Fruit fly (Drosophila melanogaster) Kc167 (cell line): ENCODE measurements around the gene CheA7a.

Experiments used
- Myc ChIP-seq: fragments of >200 bp; optimal IDR thresholded peaks from 2 replicates; lab custom pipeline; 2017; ENCODE audit warnings: missing external identifiers
- Sin3A ChIP-seq: fragments of >200 bp; optimal IDR thresholded peaks from 2 replicates; lab custom pipeline; 2018; ENCODE audit warnings: missing external identifiers
- h ChIP-seq: fragments of >200 bp; optimal IDR thresholded peaks from 3 replicates; lab custom pipeline; 2018; ENCODE audit warnings: missing external identifiers
- insv ChIP-seq: fragments of >200 bp; optimal IDR thresholded peaks from 3 replicates; lab custom pipeline; 2018; ENCODE audit warnings: missing external identifiers
- psq ChIP-seq: fragments of >200 bp; optimal IDR thresholded peaks from 2 replicates; lab custom pipeline; 2017; ENCODE audit warnings: missing external identifiers
- ttk ChIP-seq: sonication (Bioruptor generic); optimal IDR thresholded peaks from 2 replicates; lab custom pipeline; 2017; ENCODE audit warnings: missing external identifiers

CheA7a gene

dm6 chrX:7406908-7407307 is 29.0 kb downstream of the CheA7a start, which contains the start of gene CG32727:
TSS of gene CG32727 (plus strand) at chrX:7407208.
- TF ChIP-seq Myc (lab: Kevin White, UChicago) (no peak), Sin3A (lab: Kevin White, UChicago) (no peak), psq (lab: Kevin White, UChicago) (no peak), h (lab: Kevin White, UChicago) (no peak), ttk (lab: Kevin White, UChicago) (no peak), insv (lab: Kevin White, UChicago) (no peak)

dm6 chrX:7411806-7412205 is 33.9 kb downstream of the CheA7a start, which contains the start of gene CG42246:
TSS of gene CG42246 (minus strand) at chrX:7411906.
- no peak for TF ChIP-seq h (lab: Kevin White, UChicago)

- TF ChIP-seq Sin3A (lab: Kevin White, UChicago) (no peak), Myc (lab: Kevin White, UChicago) (no peak), ttk (lab: Kevin White, UChicago) (no peak), h (lab: Kevin White, UChicago) (no peak), insv (lab: Kevin White, UChicago) (no peak), psq (lab: Kevin White, UChicago) (no peak)
Measured at dm6 chrX:7412368-7412767, 34.4 kb downstream of the CheA7a start, which contains the start of gene CG42704. TSS of gene CG42704 (plus strand) at chrX:7412668.

- no peak for TF ChIP-seq ttk (lab: Kevin White, UChicago)
- TF ChIP-seq Myc (lab: Kevin White, UChicago), result no peak
- no peak for TF ChIP-seq h (lab: Kevin White, UChicago)
- no peak for TF ChIP-seq insv (lab: Kevin White, UChicago)
- TF ChIP-seq Sin3A (lab: Kevin White, UChicago), result no peak
- TF ChIP-seq psq (lab: Kevin White, UChicago), result no peak
Measured at dm6 chrX:7413569-7413968, 35.6 kb downstream of the CheA7a start, which contains the start of gene CG42705. TSS of gene CG42705 (plus strand) at chrX:7413869.

dm6 chrX:7415027-7415426 is 37.1 kb downstream of the CheA7a start:
- TF ChIP-seq Sin3A (lab: Kevin White, UChicago) (no peak), h (lab: Kevin White, UChicago) (no peak), insv (lab: Kevin White, UChicago) (no peak), psq (lab: Kevin White, UChicago) (no peak), Myc (lab: Kevin White, UChicago) (no peak), ttk (lab: Kevin White, UChicago) (no peak)

- TF ChIP-seq psq (lab: Kevin White, UChicago), result no peak
- TF ChIP-seq Sin3A (lab: Kevin White, UChicago), result no peak
- no peak for TF ChIP-seq insv (lab: Kevin White, UChicago)
- TF ChIP-seq h (lab: Kevin White, UChicago), result no peak
- TF ChIP-seq ttk (lab: Kevin White, UChicago), result no peak
- no peak for TF ChIP-seq Myc (lab: Kevin White, UChicago)
Measured at dm6 chrX:7416953-7417352, 39.0 kb downstream of the CheA7a start, which contains the start of gene CG34337. TSS of gene CG34337 (plus strand) at chrX:7417253.

- TF ChIP-seq insv (lab: Kevin White, UChicago) (no peak), Myc (lab: Kevin White, UChicago) (no peak), psq (lab: Kevin White, UChicago) (no peak), ttk (lab: Kevin White, UChicago) (no peak), Sin3A (lab: Kevin White, UChicago) (no peak)
Measured at dm6 chrX:7417875-7418274, 39.9 kb downstream of the CheA7a start.

dm6 chrX:7418294-7418693 is 40.4 kb downstream of the CheA7a start, which contains the start of gene rumpel:
TSS of gene rumpel (plus strand) at chrX:7418594.
- TF ChIP-seq insv (lab: Kevin White, UChicago) (no peak), psq (lab: Kevin White, UChicago) (no peak), Sin3A (lab: Kevin White, UChicago) (no peak), h (lab: Kevin White, UChicago) (no peak), Myc (lab: Kevin White, UChicago) (no peak), ttk (lab: Kevin White, UChicago) (no peak)

dm6 chrX:7422577-7422976 is 44.6 kb downstream of the CheA7a start:
- TF ChIP-seq Myc (lab: Kevin White, UChicago) (no peak), h (lab: Kevin White, UChicago) (no peak), psq (lab: Kevin White, UChicago) (no peak)

- TF ChIP-seq Sin3A (lab: Kevin White, UChicago) (no peak), insv (lab: Kevin White, UChicago) (no peak), ttk (lab: Kevin White, UChicago) (no peak)
Measured at dm6 chrX:7424742-7425141, 46.8 kb downstream of the CheA7a start, which contains the start of gene CG15036. TSS of gene CG15036 (minus strand) at chrX:7424842.

dm6 chrX:7425643-7426042 is 47.7 kb downstream of the CheA7a start, which contains the start of gene CG32726:
TSS of gene CG32726 (minus strand) at chrX:7425743.
- TF ChIP-seq Myc (lab: Kevin White, UChicago) (no peak), insv (lab: Kevin White, UChicago) (no peak), Sin3A (lab: Kevin White, UChicago) (no peak), h (lab: Kevin White, UChicago) (no peak), ttk (lab: Kevin White, UChicago) (no peak), psq (lab: Kevin White, UChicago) (no peak)
